Fruit fly (Drosophila melanogaster) whole organism, embryonic: ENCODE measurements around the gene CG46308.

Experiments
- Antp ChIP-seq: fragments of 200-800 bp; sonication (Bioruptor generic); optimal IDR thresholded peaks from 3 replicates; lab custom pipeline; 2016; ENCODE audit warnings: missing biosample characterization, missing genetic modification characterization
- Asciz ChIP-seq: fragments of 200-800 bp; sonication (Bioruptor generic); optimal IDR thresholded peaks from 2 replicates; lab custom pipeline; 2017; ENCODE audit warnings: missing biosample characterization, mild to moderate bottlenecking, missing genetic modification characterization, missing genetic modification reagents
- Blimp-1 ChIP-seq: fragments of 200-800 bp; sonication (Bioruptor generic); optimal IDR thresholded peaks from 3 replicates; lab custom pipeline; 2018; ENCODE audit warnings: missing biosample characterization, missing genetic modification characterization, mild to moderate bottlenecking, moderate library complexity, missing genetic modification reagents
- BtbVII ChIP-seq: fragments of 200-800 bp; sonication (Bioruptor generic); optimal IDR thresholded peaks from 3 replicates; lab custom pipeline; 2017; ENCODE audit warnings: missing biosample characterization, mild to moderate bottlenecking, missing genetic modification characterization
- CG10366 ChIP-seq: fragments of 200-800 bp; sonication (Bioruptor generic); IDR thresholded peaks from 2 replicates; pipeline ENCODE4 v1.3.6; 2022; ENCODE audit warnings: missing biosample characterization, missing genetic modification characterization
- CG10462 ChIP-seq: fragments of 200-800 bp; sonication (Bioruptor generic); optimal IDR thresholded peaks from 2 replicates; lab custom pipeline; 2016; ENCODE audit warnings: missing biosample characterization, missing genetic modification characterization
- CG14667 ChIP-seq: fragments of 200-800 bp; sonication (Bioruptor generic); IDR thresholded peaks from 2 replicates; pipeline ENCODE4 v1.3.6; 2022; ENCODE audit warnings: missing biosample characterization, missing genetic modification characterization
- CG17328 ChIP-seq: fragments of 200-800 bp; sonication (Bioruptor generic); IDR thresholded peaks from 2 replicates; pipeline ENCODE4 v1.3.6; 2022; ENCODE audit warnings: missing biosample characterization, missing genetic modification characterization
- CG17361 ChIP-seq: fragments of 200-800 bp; sonication (Bioruptor generic); IDR thresholded peaks from 3 replicates; pipeline ENCODE4 v1.3.6; 2022; ENCODE audit warnings: missing biosample characterization, missing genetic modification characterization
- CG17829 ChIP-seq: fragments of 200-800 bp; optimal IDR thresholded peaks from 2 replicates; lab custom pipeline; 2019; ENCODE audit warnings: missing biosample characterization, mild to moderate bottlenecking, missing genetic modification characterization, moderate library complexity
- CG2116 ChIP-seq: fragments of 200-800 bp; sonication (Bioruptor generic); optimal IDR thresholded peaks from 3 replicates; lab custom pipeline; 2018; ENCODE audit warnings: missing biosample characterization, mild to moderate bottlenecking, missing genetic modification characterization
- CG2199 ChIP-seq: fragments of 200-800 bp; sonication (Bioruptor generic); IDR thresholded peaks from 3 replicates; pipeline ENCODE4 v1.3.6; 2022; ENCODE audit warnings: missing biosample characterization, missing genetic modification characterization
- CG2202 ChIP-seq: fragments of 200-800 bp; sonication (Bioruptor generic); optimal IDR thresholded peaks from 2 replicates; lab custom pipeline; 2018; ENCODE audit warnings: missing biosample characterization, mild to moderate bottlenecking, missing genetic modification characterization
- CG2889 ChIP-seq: fragments of 200-800 bp; sonication (Bioruptor generic); IDR thresholded peaks from 3 replicates; pipeline ENCODE4 v1.3.6; 2022; ENCODE audit warnings: missing biosample characterization, missing genetic modification characterization
- CG3407 ChIP-seq: fragments of 200-800 bp; sonication (Bioruptor generic); optimal IDR thresholded peaks from 2 replicates; lab custom pipeline; 2018; ENCODE audit warnings: missing biosample characterization, mild to moderate bottlenecking, missing genetic modification characterization
- CG34422 ChIP-seq: fragments of 200-800 bp; sonication (Bioruptor generic); IDR thresholded peaks from 3 replicates; pipeline ENCODE4 v1.3.6; 2022; ENCODE audit warnings: missing biosample characterization, missing genetic modification characterization
- CG4282 ChIP-seq: fragments of 200-800 bp; sonication (Bioruptor generic); optimal IDR thresholded peaks from 2 replicates; lab custom pipeline; 2016; ENCODE audit warnings: missing biosample characterization, missing genetic modification characterization
- CG6854 ChIP-seq: fragments of 200-800 bp; sonication (Bioruptor generic); optimal IDR thresholded peaks from 3 replicates; lab custom pipeline; 2017; ENCODE audit warnings: missing biosample characterization, mild to moderate bottlenecking, missing genetic modification characterization
- CG8290 ChIP-seq, 3 experiments: fragments of 200-800 bp; sonication (Bioruptor generic); optimal IDR thresholded peaks; 2 replicates each; lab custom pipeline; 2016 to 2019; ENCODE audit warnings: missing biosample characterization in 3 of 3, missing genetic modification characterization in 3 of 3, mild to moderate bottlenecking in 2 of 3, moderate library complexity in 1 of 3
- CG9609 ChIP-seq: fragments of 200-800 bp; sonication (Bioruptor generic); optimal IDR thresholded peaks from 3 replicates; lab custom pipeline; 2016; ENCODE audit warnings: missing biosample characterization, missing genetic modification characterization
- Chrac-16 ChIP-seq: fragments of 200-800 bp; sonication (Bioruptor generic); optimal IDR thresholded peaks from 3 replicates; lab custom pipeline; 2016; ENCODE audit warnings: missing biosample characterization, missing genetic modification characterization
- CoRest ChIP-seq: fragments of 200-800 bp; sonication (Bioruptor generic); optimal IDR thresholded peaks from 3 replicates; lab custom pipeline; 2018; ENCODE audit warnings: missing biosample characterization, mild to moderate bottlenecking, missing genetic modification characterization, moderate library complexity
- D ChIP-seq, 2 experiments: fragments of 200-800 bp in 1 of 2; fragments of >200 bp in 1 of 2; sonication (Bioruptor generic) in 1 of 2; optimal IDR thresholded peaks; 2 replicates in 1 of 2; 3 replicates in 1 of 2; lab custom pipeline; 2017; ENCODE audit warnings: mild to moderate bottlenecking in 1 of 2, missing biosample characterization in 1 of 2, missing genetic modification characterization in 1 of 2, missing genetic modification reagents in 1 of 2
- Dad ChIP-seq: fragments of 200-800 bp; sonication (Bioruptor generic); optimal IDR thresholded peaks from 3 replicates; lab custom pipeline; 2016; ENCODE audit warnings: missing biosample characterization, missing genetic modification characterization
- Dip3 ChIP-seq: fragments of 200-800 bp; sonication (Bioruptor generic); optimal IDR thresholded peaks from 3 replicates; lab custom pipeline; 2016; ENCODE audit warnings: missing biosample characterization, missing genetic modification characterization
- Doc2 ChIP-seq: fragments of 200-800 bp; sonication (Bioruptor generic); IDR thresholded peaks from 2 replicates; pipeline ENCODE4 v1.3.6; 2022; ENCODE audit warnings: missing biosample characterization, missing genetic modification characterization
- Hand ChIP-seq: fragments of 200-800 bp; sonication (Bioruptor generic); optimal IDR thresholded peaks from 2 replicates; lab custom pipeline; 2017; ENCODE audit warnings: mild to moderate bottlenecking, missing biosample characterization, missing genetic modification reagents, missing genetic modification characterization
- az2 ChIP-seq: fragments of 200-800 bp; sonication (Bioruptor generic); optimal IDR thresholded peaks from 3 replicates; lab custom pipeline; 2016; ENCODE audit warnings: missing biosample characterization, missing genetic modification characterization
- bbx ChIP-seq: fragments of 200-800 bp; sonication (Bioruptor generic); IDR thresholded peaks from 2 replicates; pipeline ENCODE4 v1.3.6; 2022; ENCODE audit warnings: missing biosample characterization, missing genetic modification characterization; ENCODE audit not compliant: partially characterized antibody
- bcd ChIP-seq: fragments of 200-800 bp; sonication (Bioruptor generic); optimal IDR thresholded peaks from 2 replicates; lab custom pipeline; 2017; ENCODE audit warnings: missing biosample characterization, mild to moderate bottlenecking, missing genetic modification characterization
- chif ChIP-seq, 2 experiments: fragments of 200-800 bp; sonication (Bioruptor generic); optimal IDR thresholded peaks; 3 replicates each; lab custom pipeline; 2016; ENCODE audit warnings: missing biosample characterization in 2 of 2, missing genetic modification characterization in 2 of 2
- crp ChIP-seq, 2 experiments: fragments of 200-800 bp; sonication (Bioruptor generic); optimal IDR thresholded peaks; 2 replicates in 1 of 2; 3 replicates in 1 of 2; lab custom pipeline; 2017; ENCODE audit warnings: missing biosample characterization in 2 of 2, missing genetic modification characterization in 2 of 2, mild to moderate bottlenecking in 1 of 2, moderate library complexity in 1 of 2
- dmrt11E ChIP-seq: fragments of 200-800 bp; sonication (Bioruptor generic); optimal IDR thresholded peaks from 3 replicates; lab custom pipeline; 2018; ENCODE audit warnings: missing biosample characterization, mild to moderate bottlenecking, missing genetic modification characterization, moderate library complexity
- ewg ChIP-seq: fragments of 200-800 bp; sonication (Bioruptor generic); optimal IDR thresholded peaks from 3 replicates; lab custom pipeline; 2017; ENCODE audit warnings: mild to moderate bottlenecking, missing biosample characterization, missing genetic modification reagents, missing genetic modification characterization
- eyg ChIP-seq: fragments of 200-800 bp; sonication (Bioruptor generic); optimal IDR thresholded peaks from 3 replicates; lab custom pipeline; 2016; ENCODE audit warnings: missing biosample characterization, missing genetic modification characterization
- h ChIP-seq: fragments of >200 bp; optimal IDR thresholded peaks from 2 replicates; lab custom pipeline; 2017
- hbn ChIP-seq: fragments of 200-800 bp; sonication (Bioruptor generic); IDR thresholded peaks from 2 replicates; pipeline ENCODE4 v1.3.6; 2022; ENCODE audit warnings: missing biosample characterization, missing genetic modification characterization; ENCODE audit not compliant: partially characterized antibody
- onecut ChIP-seq: fragments of 200-800 bp; sonication (Bioruptor generic); IDR thresholded peaks from 2 replicates; pipeline ENCODE4 v1.3.6; 2022; ENCODE audit warnings: missing biosample characterization, missing genetic modification characterization
- otp ChIP-seq: fragments of 200-800 bp; sonication (Bioruptor generic); IDR thresholded peaks from 3 replicates; pipeline ENCODE4, ENCODE4 v1.3.6; 2022; ENCODE audit warnings: missing biosample characterization, missing genetic modification characterization
- pnt ChIP-seq: fragments of 200-800 bp; sonication (Bioruptor generic); optimal IDR thresholded peaks from 3 replicates; lab custom pipeline; 2016; ENCODE audit warnings: missing biosample characterization, missing genetic modification characterization
- repo ChIP-seq: fragments of 200-800 bp; sonication (Bioruptor generic); optimal IDR thresholded peaks from 2 replicates; lab custom pipeline; 2016; ENCODE audit warnings: missing biosample characterization, missing genetic modification characterization
- sens-2 ChIP-seq: fragments of 200-800 bp; sonication (Bioruptor generic); IDR thresholded peaks from 2 replicates; pipeline ENCODE4 v1.3.6; 2022; ENCODE audit warnings: missing biosample characterization, missing genetic modification characterization
- sima ChIP-seq: fragments of 200-800 bp; sonication (Bioruptor generic); optimal IDR thresholded peaks from 2 replicates; lab custom pipeline; 2016; ENCODE audit warnings: missing biosample characterization, missing genetic modification characterization
- slbo ChIP-seq: fragments of 200-800 bp; sonication (Bioruptor generic); IDR thresholded peaks from 2 replicates; pipeline ENCODE4 v1.3.6; 2022; ENCODE audit warnings: missing biosample characterization, missing genetic modification characterization
- slp2 ChIP-seq: fragments of 200-800 bp; sonication (Bioruptor generic); optimal IDR thresholded peaks from 2 replicates; lab custom pipeline; 2016; ENCODE audit warnings: missing biosample characterization, missing genetic modification characterization
- trh ChIP-seq: fragments of 200-800 bp; sonication (Bioruptor generic); optimal IDR thresholded peaks from 2 replicates; lab custom pipeline; 2016; ENCODE audit warnings: missing biosample characterization, missing genetic modification characterization
- tup ChIP-seq: fragments of 200-800 bp; sonication (Bioruptor generic); optimal IDR thresholded peaks from 2 replicates; lab custom pipeline; 2016; ENCODE audit warnings: missing biosample characterization, mild to moderate bottlenecking, missing genetic modification characterization, moderate library complexity
- vnd ChIP-seq: fragments of 200-800 bp; sonication (Bioruptor generic); IDR thresholded peaks from 3 replicates; pipeline ENCODE4 v1.3.6; 2022; ENCODE audit warnings: missing biosample characterization, missing genetic modification characterization; ENCODE audit not compliant: partially characterized antibody

Gene CG46308

DNA sequence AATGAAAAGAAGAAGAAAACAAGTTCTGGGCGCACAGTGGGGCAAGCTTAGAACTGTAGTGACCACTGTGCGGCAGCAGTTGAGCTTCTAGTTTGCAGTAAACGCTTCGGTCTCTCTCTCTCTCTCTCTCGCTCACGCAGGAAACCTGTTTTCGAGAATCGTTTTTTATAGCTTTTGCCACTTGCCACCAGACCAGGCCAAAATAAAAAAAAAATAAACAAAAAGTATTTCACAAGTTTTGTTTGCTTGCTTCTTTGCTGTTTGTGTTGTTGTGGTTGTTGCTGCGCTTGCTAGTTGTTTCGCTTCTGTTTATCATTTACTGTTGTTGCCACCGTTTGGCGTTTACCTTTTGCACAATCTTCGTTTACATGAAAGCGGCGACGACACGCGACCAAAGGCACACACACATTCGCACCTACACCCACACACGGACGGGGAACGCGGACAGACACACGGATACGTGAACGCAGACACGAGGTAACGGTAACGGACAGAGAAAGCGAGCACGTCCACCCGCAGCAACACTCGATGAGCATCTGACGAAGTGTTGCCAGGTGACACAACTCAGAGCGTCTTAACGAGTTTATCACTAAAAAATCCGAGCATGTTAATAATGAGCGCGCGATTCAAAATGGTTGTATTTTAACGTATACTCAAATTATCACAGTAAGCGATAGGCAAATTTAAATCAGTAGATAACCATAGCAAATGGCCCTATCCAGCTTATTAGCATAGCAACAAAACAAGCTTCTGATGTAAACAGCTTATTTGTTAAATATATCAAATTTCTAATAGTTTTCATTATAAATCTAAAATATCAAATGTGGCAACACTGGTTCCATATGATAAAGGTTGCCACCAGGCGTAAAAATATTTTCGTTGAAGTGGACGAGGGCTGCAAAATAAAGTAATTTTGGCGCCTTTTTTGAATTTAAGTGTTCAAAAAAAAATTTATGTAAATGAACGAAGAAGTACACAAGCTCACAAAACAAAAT is 87.5 kb downstream of the CG46308 start, which contains the start of gene B4 (continued):
- TF ChIP-seq bbx (GFP tag; lab: Robert Waterston, UW) (peak; percentile 66), slbo (GFP tag; lab: Robert Waterston, UW) (0 out of 2 replicates have a peak, but pooled peaks have one; percentile 39), CG3407 (peak; percentile 38), tup (peak; percentile 51), CG2889 (GFP tag; lab: Robert Waterston, UW) (no peak), CG10462 (GFP tag; lab: Kevin White, UChicago) (no peak), CG2116 (GFP tag; lab: Kevin White, UChicago) (peak; percentile 55), Doc2 (no peak), Dad (GFP tag; lab: Kevin White, UChicago) (peak; percentile 42), CG2202 (tag; lab: Kevin White, UChicago) (peak; percentile 4), otp (GFP tag; lab: Robert Waterston, UW) (no peak; the same call in 2 of the 3 replicates), Hand (GFP tag; lab: Kevin White, UChicago) (no peak), slp2 (GFP tag; lab: Kevin White, UChicago) (no peak), h (lab: Kevin White, UChicago) (no peak), Chrac-16 (no peak), crp (GFP tag; optimal IDR thresholded peaks at IDR 0.05; lab: Kevin White, UChicago) (peak in 1 of 2 experiments; percentile 72), dmrt11E (no peak), CG8290 (GFP tag; optimal IDR thresholded peaks at IDR 0.05; lab: Kevin White, UChicago) (no peak), CG8290 (tag; optimal IDR thresholded peaks at IDR 0.05; lab: Kevin White, UChicago) (peak in 1 of 2 experiments; percentile 87), sens-2 (GFP tag; lab: Robert Waterston, UW) (no peak), bcd (no peak), ewg (peak; percentile 20), chif (GFP tag; optimal IDR thresholded peaks at IDR 0.05; lab: Kevin White, UChicago) (no peak), vnd (no peak), CG10366 (no peak), CG17361 (GFP tag; lab: Robert Waterston, UW) (no peak), BtbVII (peak; percentile 55), CG6854 (peak; percentile 56), CG34422 (GFP tag; lab: Robert Waterston, UW) (peak; percentile 76; the same call in 2 of the 3 replicates), CG17328 (GFP tag; lab: Robert Waterston, UW) (peak; percentile 31; the same call in 1 of the 2 replicates), CoRest (no peak), Asciz (GFP tag; lab: Kevin White, UChicago) (peak; percentile 73), CG14667 (GFP tag; lab: Robert Waterston, UW) (no peak), Dip3 (no peak), CG2199 (peak; percentile 72; the same call in 2 of the 3 replicates), CG17829 (tag; lab: Kevin White, UChicago) (no peak), CG9609 (GFP tag; lab: Kevin White, UChicago) (no peak), hbn (no peak), CG4282 (GFP tag; lab: Kevin White, UChicago) (no peak), pnt (GFP tag; lab: Kevin White, UChicago) (no peak), sima (GFP tag; lab: Kevin White, UChicago) (no peak), eyg (GFP tag; lab: Kevin White, UChicago) (no peak), trh (GFP tag; lab: Kevin White, UChicago) (no peak), az2 (GFP tag; lab: Kevin White, UChicago) (no peak), repo (peak; percentile 44), onecut (GFP tag; lab: Robert Waterston, UW) (peak; percentile 37), Antp (GFP tag; lab: Kevin White, UChicago) (peak; percentile 35), Blimp-1 (no peak), D (optimal IDR thresholded peaks at IDR 0.05; lab: Kevin White, UChicago) (no peak), D (GFP tag; optimal IDR thresholded peaks at IDR 0.05; lab: Kevin White, UChicago) (peak; percentile 42)
